Worm (Caenorhabditis elegans): ENCODE results near the gene F35D2.1.

The F35D2.1 gene

DNA sequence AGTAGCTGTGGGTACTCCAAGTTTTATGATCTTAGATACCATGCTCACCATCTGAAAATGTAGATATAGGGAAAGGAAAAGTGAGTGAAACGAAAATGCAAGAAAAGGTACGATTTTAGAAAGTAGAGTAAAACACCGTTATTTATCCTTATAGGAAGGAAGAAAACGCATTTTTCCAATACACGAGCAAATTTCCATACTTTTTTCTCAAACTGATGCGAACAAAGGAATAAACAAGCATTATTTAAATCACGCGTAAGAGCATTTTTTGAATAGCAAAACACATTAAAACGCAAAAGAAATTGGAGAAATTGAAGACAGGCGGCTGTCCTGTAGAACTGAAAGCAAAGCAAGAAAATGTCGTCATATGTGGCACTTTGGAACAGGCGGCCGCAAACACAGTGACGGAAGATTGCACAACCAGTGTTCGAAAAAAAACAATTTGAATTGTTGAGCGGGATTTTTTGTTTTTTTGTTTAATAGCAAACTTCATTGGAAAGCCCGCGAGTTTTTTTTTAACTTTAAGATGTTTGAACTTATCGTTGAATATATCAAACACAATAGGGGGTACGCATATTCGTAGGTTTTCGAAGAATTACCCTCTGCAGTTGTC is 23.1 kb downstream of the F35D2.1 start, which contains the start of gene pgam-5:
pgam-5 (minus strand) TSS at position 51 of the 613 bp plus-strand sequence.
- peak; percentile 40 for TF ChIP-seq mes-2 (tag; optimal IDR thresholded peaks at IDR 0.05; ENCODE audit: poor library complexity, severe bottlenecking)
- TF ChIP-seq dpl-1 (GFP tag; optimal IDR thresholded peaks at IDR 0.05) = peak; percentile 30
- no peak for TF ChIP-seq lsy-2 (tag; optimal IDR thresholded peaks at IDR 0.05)

DNA sequence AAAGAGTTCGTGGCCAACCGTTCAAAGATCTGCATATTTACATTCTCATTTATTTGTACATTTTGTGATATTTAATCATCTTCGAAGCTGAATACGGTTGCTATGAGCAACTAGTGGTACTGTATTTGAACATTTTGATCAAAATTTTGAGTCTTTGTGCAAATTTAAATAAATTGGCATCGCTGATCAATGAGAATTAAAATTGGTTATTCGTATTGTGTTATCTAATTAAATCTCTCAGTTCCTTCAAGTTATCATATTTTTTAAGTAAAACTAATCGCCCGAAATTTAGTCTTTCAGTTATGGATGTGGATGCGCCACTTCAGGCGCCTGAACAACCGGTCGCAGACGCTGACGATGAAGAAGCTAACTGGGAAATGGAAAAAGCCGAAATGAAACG is 23.6 kb downstream of the F35D2.1 start, which contains the start of gene npp-21:
npp-21 (plus strand) TSS at position 301 of the 400 bp plus-strand sequence.
- no peak for TF ChIP-seq ctbp-1 (GFP tag; IDR thresholded peaks at IDR 0.05)
- no peak for TF ChIP-seq lin-1 (GFP tag; IDR thresholded peaks at IDR 0.05)
- no peak for TF ChIP-seq ceh-62 (tag; optimal IDR thresholded peaks at IDR 0.05)

DNA sequence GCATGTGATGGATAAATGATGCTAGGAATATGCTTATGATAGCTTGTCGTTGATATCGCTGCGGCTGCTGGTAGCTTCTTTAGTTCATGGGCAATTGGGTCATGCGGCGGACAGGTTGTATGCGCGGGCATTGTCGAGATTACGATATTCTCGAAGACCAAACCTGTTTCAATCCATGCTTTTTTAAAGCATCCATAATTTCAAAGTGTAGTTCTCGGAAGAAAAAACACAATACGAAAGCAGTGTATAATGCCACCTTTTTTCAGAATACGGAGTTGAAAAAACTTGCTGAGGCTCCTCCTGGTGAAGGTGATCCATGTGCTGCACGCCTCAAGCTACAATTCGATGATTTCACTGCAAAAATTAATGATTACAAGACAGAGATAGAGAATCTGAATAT is 29.6 kb downstream of the F35D2.1 start, which contains the start of gene osm-8:
osm-8 (minus strand) TSS at position 101 of the 400 bp plus-strand sequence.
- TF ChIP-seq zfp-2 (tag; optimal IDR thresholded peaks at IDR 0.05) (no peak), lin-39 (tag; optimal IDR thresholded peaks at IDR 0.05) (no peak), fkh-10 (GFP tag; optimal IDR thresholded peaks at IDR 0.05) (no peak), mxl-2 (GFP tag; conservative IDR thresholded peaks at IDR 0.05) (no peak), aha-1 (tag) (peak; percentile 24), Y105C5A.15 (GFP tag; IDR thresholded peaks at IDR 0.05) (no peak), hlh-11 (tag; optimal IDR thresholded peaks at IDR 0.05) (peak; percentile 10), snpc-4 (tag; optimal IDR thresholded peaks at IDR 0.05) (no peak), madf-5 (GFP tag; IDR thresholded peaks at IDR 0.05) (no peak)

DNA sequence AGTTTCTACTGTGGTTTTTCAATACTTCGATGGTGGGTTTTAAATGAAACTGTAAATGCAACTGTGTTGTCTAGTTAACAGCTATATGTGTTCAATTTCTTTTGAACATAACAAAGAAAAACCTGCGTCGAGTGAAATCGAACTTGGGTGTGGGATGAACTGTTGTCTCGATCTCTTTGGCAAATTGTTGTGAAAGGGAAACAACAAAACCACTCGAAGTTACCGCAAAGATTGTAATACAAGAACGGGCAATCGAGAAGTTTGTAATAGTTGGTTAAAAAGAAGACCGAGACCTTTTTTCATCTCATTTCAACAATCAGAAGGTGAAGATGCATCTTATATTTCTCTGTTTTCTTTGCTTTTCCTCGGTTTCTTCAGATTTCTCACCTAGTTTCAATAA is 32.2 kb downstream of the F35D2.1 start, which contains the start of gene lips-17:
lips-17 (plus strand) TSS at position 301 of the 400 bp plus-strand sequence.
- no peak for TF ChIP-seq lsy-2 (tag; optimal IDR thresholded peaks at IDR 0.05)
- TF ChIP-seq lin-38 (GFP tag; IDR thresholded peaks at IDR 0.05) = no peak
- TF ChIP-seq lim-7 (GFP tag; IDR thresholded peaks at IDR 0.05) = no peak
- TF ChIP-seq nhr-42 (GFP tag; IDR thresholded peaks at IDR 0.05) = no peak
- no peak for TF ChIP-seq nhr-237 (tag; optimal IDR thresholded peaks at IDR 0.05)
- TF ChIP-seq egl-43 (GFP tag; IDR thresholded peaks at IDR 0.05) = no peak
- TF ChIP-seq T20F7.1 (GFP tag; optimal IDR thresholded peaks at IDR 0.05) = no peak
- TF ChIP-seq lin-13 (GFP tag; optimal IDR thresholded peaks at IDR 0.05) = no peak
- TF ChIP-seq dve-1 (tag; optimal IDR thresholded peaks at IDR 0.05; ENCODE audit: insufficient read depth) = no peak
- no peak for TF ChIP-seq mes-2 (tag; optimal IDR thresholded peaks at IDR 0.05; ENCODE audit: poor library complexity, severe bottlenecking)
- no peak for TF ChIP-seq skn-1 (tag; optimal IDR thresholded peaks at IDR 0.05)
- no peak for TF ChIP-seq nhr-10 (tag; optimal IDR thresholded peaks at IDR 0.05)
- no peak for TF ChIP-seq ZK337.2 (GFP tag; IDR thresholded peaks at IDR 0.05)

DNA sequence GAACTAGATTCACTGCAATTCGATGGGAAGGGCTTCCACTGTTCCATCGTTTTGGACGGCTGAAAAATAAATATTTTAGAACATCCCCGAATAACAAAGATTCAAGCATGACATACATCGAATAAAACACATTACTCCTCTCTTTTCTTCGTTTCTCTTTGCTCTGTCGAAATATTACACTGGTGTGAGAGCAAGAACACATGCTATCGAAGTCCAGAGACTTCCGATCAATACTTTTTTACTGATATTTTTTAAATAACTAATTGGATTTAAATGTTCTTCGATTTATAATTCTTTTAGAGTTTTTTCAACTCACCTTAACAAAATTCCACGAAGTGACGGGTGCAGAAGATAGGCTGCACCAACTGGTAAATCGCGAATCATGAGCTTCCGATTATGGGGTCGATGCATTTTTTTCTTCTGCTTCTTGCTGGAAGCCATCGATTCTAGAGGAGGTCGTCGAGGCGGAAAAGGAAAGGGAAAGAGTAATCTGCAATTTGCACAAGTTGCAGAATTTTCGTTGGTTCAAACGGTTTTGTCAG is 37.6 kb downstream of the F35D2.1 start, which contains the start of the genes oig-4 and R07G3.7:
oig-4 (plus strand) TSS at position 301 of the 542 bp plus-strand sequence.
R07G3.7 (minus strand) TSS at position 492 of the 542 bp plus-strand sequence.
- no peak for TF ChIP-seq daf-19 (GFP tag; conservative IDR thresholded peaks at IDR 0.05)
- no peak for TF ChIP-seq sdz-12 (GFP tag; optimal IDR thresholded peaks at IDR 0.05)
- TF ChIP-seq mxl-2 (GFP tag; conservative IDR thresholded peaks at IDR 0.05) = no peak
- TF ChIP-seq zip-11 (GFP tag; IDR thresholded peaks at IDR 0.05) = no peak
- TF ChIP-seq F49E8.2 (tag; optimal IDR thresholded peaks at IDR 0.05; ENCODE audit: borderline replicate concordance) = no peak
- no peak for TF ChIP-seq Y5F2A.4 (GFP tag; optimal IDR thresholded peaks at IDR 0.05)
- no peak for TF ChIP-seq zag-1 (tag; optimal IDR thresholded peaks at IDR 0.05)
- TF ChIP-seq tag-97 (GFP tag; IDR thresholded peaks at IDR 0.05) = no peak
- TF ChIP-seq lin-13 (GFP tag; optimal IDR thresholded peaks at IDR 0.05) = no peak
- no peak for TF ChIP-seq ztf-7 (tag; optimal IDR thresholded peaks at IDR 0.05)
- TF ChIP-seq lin-38 (GFP tag; IDR thresholded peaks at IDR 0.05) = no peak
- no peak for TF ChIP-seq snpc-4 (tag; optimal IDR thresholded peaks at IDR 0.05)
- TF ChIP-seq egl-27 (tag; optimal IDR thresholded peaks at IDR 0.05) = no peak
- no peak for TF ChIP-seq unc-39 (tag; optimal IDR thresholded peaks at IDR 0.05)
- no peak for TF ChIP-seq lir-3 (tag; optimal IDR thresholded peaks at IDR 0.05)
- no peak for TF ChIP-seq nhr-28 (tag; optimal IDR thresholded peaks at IDR 0.05)
- no peak for TF ChIP-seq nhr-10 (tag; optimal IDR thresholded peaks at IDR 0.05)
- TF ChIP-seq vab-7 (GFP tag; IDR thresholded peaks at IDR 0.05) = no peak
- no peak for TF ChIP-seq pha-4 (GFP tag; IDR thresholded peaks at IDR 0.05)
- no peak for TF ChIP-seq pha-4 (tag; optimal IDR thresholded peaks at IDR 0.05)
- TF ChIP-seq ctbp-1 (GFP tag; IDR thresholded peaks at IDR 0.05) = no peak
